Worm (Caenorhabditis elegans) whole organism, L3 larva: ENCODE measurements around the gene bbs-5.

ENCODE experiments used
- R02D3.7 ChIP-seq: fragments of 150-350 bp; optimal IDR thresholded peaks from 2 replicates; lab custom pipeline; 2014; ENCODE audit warnings: missing biosample characterization, missing genetic modification characterization
- ZK546.5 ChIP-seq: sonication (generic microtip); optimal IDR thresholded peaks from 2 replicates; lab custom pipeline; 2017; ENCODE audit warnings: missing biosample characterization, missing genetic modification characterization
- aly-2 ChIP-seq: fragments of 150-350 bp; optimal IDR thresholded peaks from 2 replicates; lab custom pipeline; 2014; ENCODE audit warnings: missing biosample characterization, missing genetic modification characterization
- ama-1 ChIP-seq: fragments of 150-350 bp; optimal IDR thresholded peaks from 2 replicates; lab custom pipeline; 2018
- ceh-16 ChIP-seq: sonication (generic microtip); optimal IDR thresholded peaks from 2 replicates; lab custom pipeline; 2017; ENCODE audit warnings: missing biosample characterization, missing genetic modification characterization
- ceh-28 ChIP-seq: fragments of 150-350 bp; optimal IDR thresholded peaks from 2 replicates; lab custom pipeline; 2014; ENCODE audit warnings: missing biosample characterization, missing genetic modification reagents, missing genetic modification characterization
- ceh-82 ChIP-seq: fragments of 150-350 bp; optimal IDR thresholded peaks from 2 replicates; lab custom pipeline; 2014; ENCODE audit warnings: missing biosample characterization, missing genetic modification characterization
- ceh-9 ChIP-seq: sonication (generic microtip); optimal IDR thresholded peaks from 2 replicates; lab custom pipeline; 2018; ENCODE audit warnings: missing biosample characterization, missing genetic modification characterization
- egl-27 ChIP-seq: sonication (generic microtip); optimal IDR thresholded peaks from 4 replicates; lab custom pipeline; 2017; ENCODE audit warnings: missing biosample characterization, missing genetic modification reagents, missing genetic modification characterization
- egl-5 ChIP-seq: fragments of 150-350 bp; optimal IDR thresholded peaks from 2 replicates; lab custom pipeline; 2017; ENCODE audit warnings: missing biosample characterization, missing genetic modification reagents, missing genetic modification characterization, inconsistent platforms
- elt-1 ChIP-seq: fragments of 150-350 bp; optimal IDR thresholded peaks from 2 replicates; lab custom pipeline; 2014; ENCODE audit warnings: missing biosample characterization, missing genetic modification characterization
- elt-2 ChIP-seq: sonication (generic microtip); optimal IDR thresholded peaks from 2 replicates; lab custom pipeline; 2016; ENCODE audit warnings: missing genetic modification reagents, mild to moderate bottlenecking, missing genetic modification characterization, missing compliant biosample characterization
- elt-3 ChIP-seq, 3 experiments: fragments of 150-350 bp in 1 of 3; sonication (generic microtip) in 2 of 3; optimal IDR thresholded peaks; 2 replicates in 2 of 3; 4 replicates in 1 of 3; lab custom pipeline; 2014 to 2017; ENCODE audit warnings: missing biosample characterization in 3 of 3, missing genetic modification characterization in 3 of 3
- fkh-2 ChIP-seq: fragments of 150-350 bp; optimal IDR thresholded peaks from 2 replicates; lab custom pipeline; 2014; ENCODE audit warnings: missing biosample characterization, missing genetic modification reagents, missing genetic modification characterization
- fos-1 ChIP-seq: fragments of 150-350 bp; optimal IDR thresholded peaks from 2 replicates; lab custom pipeline; 2014; ENCODE audit warnings: missing biosample characterization, missing genetic modification characterization
- hmg-11 ChIP-seq: sonication (generic microtip); optimal IDR thresholded peaks from 2 replicates; lab custom pipeline; 2016; ENCODE audit warnings: missing genetic modification characterization, missing compliant biosample characterization
- jun-1 ChIP-seq: fragments of 150-350 bp; optimal IDR thresholded peaks from 2 replicates; lab custom pipeline; 2014; ENCODE audit warnings: missing biosample characterization, missing genetic modification reagents, missing genetic modification characterization
- lin-15B ChIP-seq: fragments of 150-350 bp; optimal IDR thresholded peaks from 2 replicates; lab custom pipeline; 2014; ENCODE audit warnings: missing biosample characterization, missing genetic modification characterization
- lin-39 ChIP-seq: fragments of 150-350 bp; optimal IDR thresholded peaks from 2 replicates; lab custom pipeline; 2018; ENCODE audit warnings: missing biosample characterization, missing genetic modification reagents, missing genetic modification characterization
- lsy-12 ChIP-seq: sonication (generic microtip); optimal IDR thresholded peaks from 2 replicates; lab custom pipeline; 2016; ENCODE audit warnings: mild to moderate bottlenecking, missing genetic modification characterization, missing compliant biosample characterization
- mdl-1 ChIP-seq: fragments of 150-350 bp; optimal IDR thresholded peaks from 2 replicates; lab custom pipeline; 2014; ENCODE audit warnings: missing biosample characterization, missing genetic modification characterization
- mml-1 ChIP-seq: fragments of 150-350 bp; sonication (generic microtip); optimal IDR thresholded peaks from 3 replicates; lab custom pipeline; 2014; ENCODE audit warnings: missing biosample characterization, missing genetic modification characterization
- nhr-11 ChIP-seq: fragments of 150-350 bp; optimal IDR thresholded peaks from 2 replicates; lab custom pipeline; 2014; ENCODE audit warnings: missing biosample characterization, missing genetic modification characterization
- nhr-23 ChIP-seq: fragments of 150-350 bp; optimal IDR thresholded peaks from 2 replicates; lab custom pipeline; 2014; ENCODE audit warnings: missing biosample characterization, missing genetic modification reagents, missing genetic modification characterization
- nhr-237 ChIP-seq: fragments of 150-350 bp; optimal IDR thresholded peaks from 2 replicates; lab custom pipeline; 2014; ENCODE audit warnings: missing biosample characterization, missing genetic modification characterization
- nhr-25 ChIP-seq: sonication (generic microtip); optimal IDR thresholded peaks from 2 replicates; lab custom pipeline; 2017; ENCODE audit warnings: missing biosample characterization, missing genetic modification characterization
- nhr-28 ChIP-seq: fragments of 150-350 bp; optimal IDR thresholded peaks from 2 replicates; lab custom pipeline; 2014; ENCODE audit warnings: missing biosample characterization, missing genetic modification characterization
- nhr-43 ChIP-seq: sonication (generic microtip); optimal IDR thresholded peaks from 2 replicates; lab custom pipeline; 2016; ENCODE audit warnings: mild to moderate bottlenecking, missing genetic modification characterization, missing compliant biosample characterization; ENCODE audit not compliant: poor library complexity, severe bottlenecking
- nhr-67 ChIP-seq: fragments of 150-350 bp; optimal IDR thresholded peaks from 2 replicates; lab custom pipeline; 2014; ENCODE audit warnings: missing biosample characterization, missing genetic modification characterization
- nhr-76 ChIP-seq: fragments of 150-350 bp; sonication (generic microtip); optimal IDR thresholded peaks from 5 replicates; lab custom pipeline; 2014; ENCODE audit warnings: missing biosample characterization, missing genetic modification characterization
- nhr-77 ChIP-seq: fragments of 150-350 bp; optimal IDR thresholded peaks from 2 replicates; lab custom pipeline; 2014; ENCODE audit warnings: missing biosample characterization, missing genetic modification characterization
- pha-4 ChIP-seq: fragments of 150-350 bp; optimal IDR thresholded peaks from 2 replicates; lab custom pipeline; 2014; ENCODE audit warnings: missing biosample characterization, missing genetic modification reagents, missing genetic modification characterization
- pqm-1 ChIP-seq: fragments of 150-350 bp; optimal IDR thresholded peaks from 2 replicates; lab custom pipeline; 2017; ENCODE audit warnings: missing biosample characterization, missing genetic modification characterization, inconsistent platforms
- skn-1 ChIP-seq: fragments of 150-350 bp; optimal IDR thresholded peaks from 2 replicates; lab custom pipeline; 2014; ENCODE audit warnings: missing biosample characterization, missing genetic modification characterization
- snpc-4 ChIP-seq: fragments of 150-350 bp; optimal IDR thresholded peaks from 2 replicates; lab custom pipeline; 2014; ENCODE audit warnings: missing biosample characterization, missing genetic modification characterization
- unc-39 ChIP-seq: sonication (generic microtip); optimal IDR thresholded peaks from 4 replicates; lab custom pipeline; 2017; ENCODE audit warnings: missing biosample characterization, missing genetic modification characterization
- zag-1 ChIP-seq: fragments of 150-350 bp; optimal IDR thresholded peaks from 2 replicates; lab custom pipeline; 2014; ENCODE audit warnings: missing biosample characterization, missing genetic modification characterization
- ztf-4 ChIP-seq: fragments of 150-350 bp; optimal IDR thresholded peaks from 2 replicates; lab custom pipeline; 2014; ENCODE audit warnings: missing biosample characterization, missing genetic modification characterization

bbs-5 gene

DNA sequence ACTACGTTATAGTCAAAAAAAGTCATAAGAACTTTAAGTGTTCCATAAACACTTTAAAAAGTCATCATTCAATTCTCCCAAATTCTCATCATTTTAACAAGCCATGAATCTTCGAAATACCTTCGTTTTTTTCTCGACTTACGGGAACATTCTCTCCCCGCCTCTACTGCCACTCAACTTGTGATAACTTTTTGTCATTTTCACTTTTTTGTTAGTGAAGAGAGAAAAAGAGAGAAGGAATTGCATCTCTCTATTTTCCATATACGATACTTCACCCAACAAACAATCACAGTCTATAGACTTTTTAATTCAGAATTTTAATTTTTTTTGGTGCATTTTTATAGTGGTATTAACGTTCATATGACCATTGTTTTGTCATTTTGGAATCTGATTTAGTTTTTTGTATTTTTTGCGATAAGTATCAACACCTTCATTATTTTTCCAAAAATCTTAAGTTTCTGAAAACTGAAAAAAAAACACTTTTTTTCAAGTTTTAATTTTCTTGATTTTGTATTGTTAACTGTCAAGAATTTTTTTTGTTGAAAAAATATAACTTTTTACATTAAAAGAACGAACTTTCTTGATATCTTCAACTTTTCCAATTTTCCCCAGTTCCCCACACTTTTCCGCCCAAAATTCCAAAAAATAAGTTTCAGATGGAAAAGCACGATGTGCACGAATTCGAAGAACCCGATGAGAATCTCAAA, 23.0 kb downstream of the bbs-5 start, which contains the start of gene Y70G10A.3:
Gene Y70G10A.3 (plus strand): TSS at position 657 of the 707 bp plus-strand sequence.
- no peak for TF ChIP-seq lin-15B (tag; lab: Kevin White, UChicago)
- no peak for TF ChIP-seq hmg-11 (tag; lab: Kevin White, UChicago)
- TF ChIP-seq ceh-16 (tag; lab: Kevin White, UChicago): no peak
- TF ChIP-seq ceh-9 (tag; lab: Kevin White, UChicago): no peak
- no peak for TF ChIP-seq nhr-28 (tag; lab: Kevin White, UChicago)
- no peak for TF ChIP-seq nhr-77 (tag; lab: Kevin White, UChicago)
- no peak for TF ChIP-seq nhr-43 (tag; lab: Kevin White, UChicago)
- no peak for TF ChIP-seq skn-1 (tag; lab: Kevin White, UChicago)
- TF ChIP-seq mdl-1: no peak
- TF ChIP-seq ZK546.5 (tag; lab: Kevin White, UChicago): no peak
- no peak for TF ChIP-seq pqm-1 (tag; lab: Kevin White, UChicago)
- TF ChIP-seq ceh-28: no peak
- TF ChIP-seq pha-4 (tag; lab: Kevin White, UChicago): no peak
- TF ChIP-seq elt-2: no peak
- no peak for TF ChIP-seq snpc-4 (tag; lab: Kevin White, UChicago)
- TF ChIP-seq elt-1 (tag; lab: Kevin White, UChicago): no peak
- no peak for TF ChIP-seq ceh-82 (tag; lab: Kevin White, UChicago)
- TF ChIP-seq nhr-23: no peak
- no peak for TF ChIP-seq nhr-67 (tag; lab: Kevin White, UChicago)
- TF ChIP-seq mml-1: no peak
- TF ChIP-seq, all 47 proteins: peak for 0

ce11 chrIII:10236291-10236871, 25.2 kb downstream of the bbs-5 start:
- TF ChIP-seq nhr-11 (tag; lab: Kevin White, UChicago) (no peak), nhr-43 (tag; lab: Kevin White, UChicago) (peak; percentile 9), egl-27 (no peak), fos-1 (tag; lab: Kevin White, UChicago) (no peak), elt-3 (tag; optimal IDR thresholded peaks at IDR 0.05; lab: Kevin White, UChicago) (peak in 1 of 3 experiments; percentile 61), ztf-4 (tag; lab: Kevin White, UChicago) (peak; percentile 16), lsy-12 (tag; lab: Kevin White, UChicago) (no peak), unc-39 (tag; lab: Kevin White, UChicago) (no peak), elt-1 (tag; lab: Kevin White, UChicago) (no peak), nhr-25 (tag; lab: Kevin White, UChicago) (peak; percentile 25), nhr-77 (tag; lab: Kevin White, UChicago) (no peak), ama-1 (lab: Kevin White, UChicago) (peak; percentile 37), elt-2 (no peak)
- TF ChIP-seq, all 47 proteins: peak for 5

DNA sequence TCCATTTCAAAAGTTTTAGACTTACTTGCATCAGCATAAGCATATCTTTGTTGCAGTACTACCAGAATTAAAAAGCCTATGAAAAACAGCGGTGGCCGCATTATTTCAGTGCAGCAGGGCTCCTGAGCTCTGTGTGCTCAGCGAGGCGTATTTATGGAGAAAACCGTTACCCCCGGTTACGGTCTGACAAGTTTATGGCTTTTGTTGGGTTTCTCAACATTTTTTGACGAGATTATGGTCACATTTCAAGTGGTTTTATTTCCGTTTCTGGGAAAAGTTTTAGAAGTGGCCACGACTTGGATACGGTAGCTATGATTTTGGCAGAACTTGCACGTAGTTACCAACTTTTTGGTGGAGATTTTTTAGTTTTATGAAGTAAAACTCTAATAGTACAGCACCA, 27.6 kb downstream of the bbs-5 start, which contains the start of gene paml-1:
Gene paml-1 (minus strand): TSS at position 101 of the 400 bp plus-strand sequence.
- TF ChIP-seq egl-5 (tag; lab: Kevin White, UChicago): no peak
- TF ChIP-seq pha-4 (tag; lab: Kevin White, UChicago): no peak
- no peak for TF ChIP-seq nhr-43 (tag; lab: Kevin White, UChicago)
- no peak for TF ChIP-seq R02D3.7 (tag; lab: Kevin White, UChicago)
- no peak for TF ChIP-seq ceh-28
- no peak for TF ChIP-seq lin-15B (tag; lab: Kevin White, UChicago)
- TF ChIP-seq nhr-76: no peak
- no peak for TF ChIP-seq nhr-25 (tag; lab: Kevin White, UChicago)
- no peak for TF ChIP-seq mdl-1
- TF ChIP-seq nhr-28 (tag; lab: Kevin White, UChicago): no peak
- no peak for TF ChIP-seq elt-2
- TF ChIP-seq fkh-2 (tag; lab: Kevin White, UChicago): no peak
- no peak for TF ChIP-seq ceh-16 (tag; lab: Kevin White, UChicago)
- TF ChIP-seq aly-2: no peak
- no peak for TF ChIP-seq pqm-1 (tag; lab: Kevin White, UChicago)
- TF ChIP-seq jun-1 (tag; lab: Kevin White, UChicago): no peak
- no peak for TF ChIP-seq zag-1 (tag; lab: Kevin White, UChicago)
- no peak for TF ChIP-seq lin-39
- TF ChIP-seq nhr-237 (tag; lab: Kevin White, UChicago): no peak
- TF ChIP-seq skn-1 (tag; lab: Kevin White, UChicago): no peak
